Worm (Caenorhabditis elegans) whole organism, L1 larva: Measurements from ENCODE around the gene sri-29.

Experiments
- lir-3 ChIP-seq: sonication (generic microtip); optimal IDR thresholded peaks from 2 replicates; lab custom pipeline; 2016; ENCODE audit warnings: mild to moderate bottlenecking, missing genetic modification characterization, moderate library complexity, missing compliant biosample characterization; ENCODE audit not compliant: poor library complexity
- lsy-2 ChIP-seq, 2 experiments: fragments of 150-350 bp; optimal IDR thresholded peaks; 2 replicates each; lab custom pipeline; 2014; ENCODE audit warnings: missing biosample characterization in 2 of 2, missing genetic modification characterization in 2 of 2
- pag-3 ChIP-seq: sonication (generic microtip); optimal IDR thresholded peaks from 2 replicates; lab custom pipeline; 2017; ENCODE audit warnings: missing genetic modification characterization, mild to moderate bottlenecking, missing compliant biosample characterization, antibody characterized with exemption, borderline replicate concordance; ENCODE audit not compliant: insufficient read depth
- snu-23 ChIP-seq: sonication (generic microtip); optimal IDR thresholded peaks from 2 replicates; lab custom pipeline; 2016; ENCODE audit warnings: missing genetic modification characterization, missing compliant biosample characterization
- sox-4 ChIP-seq: sonication (generic microtip); optimal IDR thresholded peaks from 2 replicates; lab custom pipeline; 2016; ENCODE audit warnings: missing genetic modification characterization, missing compliant biosample characterization
- swsn-7 ChIP-seq: sonication (generic microtip); optimal IDR thresholded peaks from 2 replicates; lab custom pipeline; 2016; ENCODE audit warnings: missing genetic modification characterization, missing compliant biosample characterization
- unc-30 ChIP-seq: sonication (generic microtip); optimal IDR thresholded peaks from 2 replicates; lab custom pipeline; 2017; ENCODE audit warnings: missing biosample characterization, missing genetic modification characterization

- TF ChIP-seq lir-3 (tag; lab: Kevin White, UChicago) (no peak), sox-4 (tag; lab: Kevin White, UChicago) (no peak), snu-23 (no peak), unc-30 (tag; lab: Kevin White, UChicago) (no peak), swsn-7 (tag; lab: Kevin White, UChicago) (no peak), pag-3 (no peak), lsy-2 (tag; optimal IDR thresholded peaks at IDR 0.05; lab: Kevin White, UChicago) (no peak)
Measured at ce11 chrII:3087134-3087533, 43.0 kb downstream of the sri-29 start.
